Worm (Caenorhabditis elegans): ENCODE data around the gene srsx-13.

DNA sequence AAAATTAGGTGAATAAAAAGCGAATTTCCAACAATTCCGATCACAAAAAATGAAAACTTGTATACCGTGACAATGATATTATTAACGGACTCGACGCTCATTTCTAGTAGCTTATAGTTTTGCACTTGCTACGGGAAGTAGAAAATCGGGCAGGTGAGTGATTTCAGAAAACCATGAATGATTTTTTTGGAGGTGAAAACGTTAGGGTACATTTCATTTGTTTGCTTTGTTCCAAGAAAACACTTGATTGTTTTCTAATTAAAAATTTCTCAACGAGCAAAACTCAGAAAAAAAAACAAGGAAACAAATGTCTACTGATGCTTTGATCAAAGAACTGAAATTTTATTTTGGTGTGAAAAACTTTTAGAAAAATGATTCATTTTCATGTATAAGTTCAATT lies 2.1 kb downstream of the srsx-13 start, which contains the start of gene srsx-12:
- TF ChIP-seq nhr-77 (tag; optimal IDR thresholded peaks at IDR 0.05) = no peak
- no peak for TF ChIP-seq tag-97 (GFP tag; IDR thresholded peaks at IDR 0.05)
- TF ChIP-seq nhr-48 (tag; optimal IDR thresholded peaks at IDR 0.05) = no peak
- no peak for TF ChIP-seq skn-1 (tag; optimal IDR thresholded peaks at IDR 0.05)
- no peak for TF ChIP-seq ztf-11 (tag; optimal IDR thresholded peaks at IDR 0.05)

All from whole organism, L4 larva.